Fruit fly (Drosophila melanogaster) whole organism, prepupa: ENCODE measurements around the gene CG12009.

Source experiments
- Blimp-1 ChIP-seq: fragments of 200-800 bp; sonication (Bioruptor generic); optimal IDR thresholded peaks from 3 replicates; lab custom pipeline; 2017; ENCODE audit warnings: missing biosample characterization, missing genetic modification characterization, mild to moderate bottlenecking, moderate library complexity, missing genetic modification reagents
- CG10631 ChIP-seq: fragments of 200-800 bp; sonication (Bioruptor generic); optimal IDR thresholded peaks from 2 replicates; lab custom pipeline; 2016; ENCODE audit warnings: missing biosample characterization, missing genetic modification characterization
- CG10669 ChIP-seq: fragments of 200-800 bp; sonication (Bioruptor generic); optimal IDR thresholded peaks from 3 replicates; lab custom pipeline; 2018; ENCODE audit warnings: missing biosample characterization, mild to moderate bottlenecking, missing genetic modification characterization, moderate library complexity
- CG11762 ChIP-seq: fragments of 200-800 bp; sonication (Bioruptor generic); optimal IDR thresholded peaks from 3 replicates; lab custom pipeline; 2016; ENCODE audit warnings: missing biosample characterization, missing genetic modification characterization; ENCODE audit not compliant: insufficient read depth
- CG11902 ChIP-seq: fragments of 200-800 bp; sonication (Bioruptor generic); optimal IDR thresholded peaks from 3 replicates; lab custom pipeline; 2016; ENCODE audit warnings: missing biosample characterization, missing genetic modification characterization
- CG15336 ChIP-seq: fragments of 200-800 bp; sonication (Bioruptor generic); IDR thresholded peaks from 2 replicates; pipeline ENCODE4 v1.3.6; 2022; ENCODE audit warnings: missing biosample characterization, missing genetic modification characterization
- CG1621 ChIP-seq: fragments of 200-800 bp; sonication (Bioruptor generic); optimal IDR thresholded peaks from 3 replicates; lab custom pipeline; 2018; ENCODE audit warnings: missing biosample characterization, mild to moderate bottlenecking, missing genetic modification characterization
- CG3032 ChIP-seq: fragments of 200-800 bp; optimal IDR thresholded peaks from 2 replicates; lab custom pipeline; 2019; ENCODE audit warnings: missing biosample characterization, mild to moderate bottlenecking, missing genetic modification characterization, moderate library complexity
- CG34406 ChIP-seq: fragments of 200-800 bp; sonication (Bioruptor generic); optimal IDR thresholded peaks from 3 replicates; lab custom pipeline; 2016; ENCODE audit warnings: missing biosample characterization, missing genetic modification characterization
- CG3919 ChIP-seq: fragments of 200-800 bp; sonication (Bioruptor generic); optimal IDR thresholded peaks from 3 replicates; lab custom pipeline; 2016; ENCODE audit warnings: missing biosample characterization, missing genetic modification characterization
- CG4318 ChIP-seq: fragments of 200-800 bp; sonication (Bioruptor generic); optimal IDR thresholded peaks from 3 replicates; lab custom pipeline; 2017; ENCODE audit warnings: missing biosample characterization, mild to moderate bottlenecking, missing genetic modification characterization
- CG8119 ChIP-seq: fragments of 200-800 bp; sonication (Bioruptor generic); IDR thresholded peaks from 3 replicates; pipeline ENCODE4 v1.3.6; 2022; ENCODE audit warnings: missing biosample characterization, missing genetic modification characterization
- CG8319 ChIP-seq: fragments of 200-800 bp; sonication (Bioruptor generic); optimal IDR thresholded peaks from 3 replicates; lab custom pipeline; 2016; ENCODE audit warnings: missing biosample characterization, missing genetic modification characterization
- CG8632 ChIP-seq: fragments of 200-800 bp; sonication (Bioruptor generic); optimal IDR thresholded peaks from 3 replicates; lab custom pipeline; 2016; ENCODE audit warnings: missing biosample characterization, missing genetic modification characterization
- Eip93F ChIP-seq: fragments of 200-800 bp; sonication (Bioruptor generic); optimal IDR thresholded peaks from 2 replicates; lab custom pipeline; 2016; ENCODE audit warnings: missing biosample characterization, mild to moderate bottlenecking, missing genetic modification characterization
- Gug ChIP-seq: fragments of 200-800 bp; sonication (Bioruptor generic); IDR thresholded peaks from 2 replicates; pipeline ENCODE4 v1.3.6; 2022; ENCODE audit warnings: missing biosample characterization, missing genetic modification characterization
- Hr38 ChIP-seq: sonication (Bioruptor generic); optimal IDR thresholded peaks from 2 replicates; lab custom pipeline; 2016; ENCODE audit warnings: missing biosample characterization, missing genetic modification characterization
- Lpt ChIP-seq: fragments of 200-800 bp; sonication (Bioruptor generic); optimal IDR thresholded peaks from 3 replicates; lab custom pipeline; 2016; ENCODE audit warnings: missing biosample characterization, missing genetic modification characterization
- Sox14 ChIP-seq: fragments of 200-800 bp; sonication (Bioruptor generic); optimal IDR thresholded peaks from 3 replicates; lab custom pipeline; 2016; ENCODE audit warnings: missing biosample characterization, missing genetic modification characterization
- Sox15 ChIP-seq: fragments of 200-800 bp; sonication (Bioruptor generic); optimal IDR thresholded peaks from 3 replicates; lab custom pipeline; 2016; ENCODE audit warnings: missing biosample characterization, missing genetic modification characterization
- achi ChIP-seq: fragments of 200-800 bp; sonication (Bioruptor generic); optimal IDR thresholded peaks from 3 replicates; lab custom pipeline; 2016; ENCODE audit warnings: missing biosample characterization, missing genetic modification characterization
- cyc ChIP-seq: fragments of 200-800 bp; sonication (Bioruptor generic); optimal IDR thresholded peaks from 3 replicates; lab custom pipeline; 2016; ENCODE audit warnings: missing biosample characterization, missing genetic modification characterization
- dac ChIP-seq: fragments of 200-800 bp; sonication (Bioruptor generic); optimal IDR thresholded peaks from 2 replicates; lab custom pipeline; 2017; ENCODE audit warnings: missing biosample characterization, mild to moderate bottlenecking, missing genetic modification characterization
- dsx ChIP-seq: fragments of 200-800 bp; optimal IDR thresholded peaks from 3 replicates; lab custom pipeline; 2019; ENCODE audit warnings: missing biosample characterization, mild to moderate bottlenecking, missing genetic modification characterization, moderate library complexity; ENCODE audit not compliant: poor library complexity, severe bottlenecking
- esn ChIP-seq: fragments of 200-800 bp; sonication (Bioruptor generic); optimal IDR thresholded peaks from 2 replicates; lab custom pipeline; 2016; ENCODE audit warnings: missing biosample characterization, mild to moderate bottlenecking, missing genetic modification characterization, moderate library complexity
- fd59A ChIP-seq: fragments of 200-800 bp; sonication (Bioruptor generic); optimal IDR thresholded peaks from 2 replicates; lab custom pipeline; 2017; ENCODE audit warnings: missing biosample characterization, mild to moderate bottlenecking, missing genetic modification characterization, missing genetic modification reagents
- fd85E ChIP-seq: fragments of 200-800 bp; sonication (Bioruptor generic); optimal IDR thresholded peaks from 3 replicates; lab custom pipeline; 2016; ENCODE audit warnings: missing biosample characterization, missing genetic modification characterization
- net ChIP-seq: fragments of 200-800 bp; sonication (Bioruptor generic); optimal IDR thresholded peaks from 3 replicates; lab custom pipeline; 2016; ENCODE audit warnings: missing biosample characterization, missing genetic modification characterization
- pdm3 ChIP-seq: fragments of 200-800 bp; sonication (Bioruptor generic); optimal IDR thresholded peaks from 3 replicates; lab custom pipeline; 2016; ENCODE audit warnings: missing biosample characterization, missing genetic modification characterization
- ss ChIP-seq, 2 experiments: fragments of 200-800 bp; sonication (Bioruptor generic); optimal IDR thresholded peaks; 2 replicates in 1 of 2; 3 replicates in 1 of 2; lab custom pipeline; 2017 to 2018; ENCODE audit warnings: mild to moderate bottlenecking in 2 of 2, missing biosample characterization in 2 of 2, missing genetic modification characterization in 2 of 2, moderate library complexity in 1 of 2
- topi ChIP-seq: fragments of 200-800 bp; sonication (Bioruptor generic); optimal IDR thresholded peaks from 3 replicates; lab custom pipeline; 2016; ENCODE audit warnings: missing biosample characterization, missing genetic modification characterization
- vri ChIP-seq: fragments of 200-800 bp; sonication (Bioruptor generic); optimal IDR thresholded peaks from 3 replicates; lab custom pipeline; 2016; ENCODE audit warnings: missing biosample characterization, mild to moderate bottlenecking, missing genetic modification characterization

Gene CG12009

dm6 chr3L:3325925-3326903 lies 35.0 kb downstream of the CG12009 start, which contains the start of gene Gtpx (continued):
- TF ChIP-seq CG15336, result no peak; the same call in 1 of the 2 replicates
- no peak for TF ChIP-seq Lpt (GFP tag; lab: Kevin White, UChicago)
- TF ChIP-seq CG8632 (GFP tag; lab: Kevin White, UChicago), result peak; percentile 22
- no peak for TF ChIP-seq dac (GFP tag; lab: Kevin White, UChicago)
- no peak for TF ChIP-seq CG1621 (tag; lab: Kevin White, UChicago)
- TF ChIP-seq dsx (GFP tag; lab: Kevin White, UChicago), result no peak
- no peak for TF ChIP-seq Hr38 (GFP tag; lab: Kevin White, UChicago)
- peak; percentile 46 for TF ChIP-seq CG3919 (GFP tag; lab: Kevin White, UChicago)
- no peak for TF ChIP-seq CG4318
- peak; percentile 65 for TF ChIP-seq Blimp-1 (GFP tag; lab: Kevin White, UChicago)
- TF ChIP-seq achi (GFP tag; lab: Kevin White, UChicago), result peak; percentile 14
- peak; percentile 33 for TF ChIP-seq CG34406 (GFP tag; lab: Kevin White, UChicago)
- no peak for TF ChIP-seq pdm3
- peak; percentile 15 for TF ChIP-seq net
- no peak for TF ChIP-seq fd59A (GFP tag; lab: Kevin White, UChicago)
- TF ChIP-seq ss (GFP tag; optimal IDR thresholded peaks at IDR 0.05; lab: Kevin White, UChicago), result peak; percentile 74 to 77
- TF ChIP-seq topi (GFP tag; lab: Kevin White, UChicago), result peak; percentile 15
- peak; percentile 98 for TF ChIP-seq vri (GFP tag; lab: Kevin White, UChicago)
- TF ChIP-seq fd85E, result no peak
- TF ChIP-seq CG3032 (tag; lab: Kevin White, UChicago), result peak; percentile 31
- peak; percentile 39 for TF ChIP-seq Eip93F
- peak; percentile 40; the same call in 1 of the 3 replicates for TF ChIP-seq CG8119
- TF ChIP-seq CG11762, result no peak
- peak; percentile 40 for TF ChIP-seq cyc (GFP tag; lab: Kevin White, UChicago)
- no peak for TF ChIP-seq CG10631

DNA sequence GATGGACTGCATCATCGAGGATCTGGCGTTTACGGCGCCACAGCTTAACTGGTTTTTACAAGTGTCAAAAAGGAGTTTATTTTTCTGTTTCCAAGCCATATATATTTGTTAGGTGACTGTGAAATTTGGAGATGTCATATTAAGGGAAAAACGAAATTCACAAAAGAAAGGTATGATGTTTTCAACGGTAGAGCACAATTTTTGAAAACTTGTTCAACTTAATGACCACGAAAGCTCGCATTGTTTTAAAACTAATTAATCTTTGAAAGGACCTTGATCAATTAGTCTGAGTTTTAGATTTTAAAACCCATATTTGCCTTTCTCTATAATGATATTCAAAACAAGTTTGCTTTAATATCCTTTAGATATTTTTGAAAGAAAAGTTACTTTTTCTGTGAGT lies 37.5 kb downstream of the CG12009 start, which contains the start of gene Strip:
Gene Strip, minus strand, starts transcription at position 101 of the 400 bp plus-strand sequence.
- TF ChIP-seq Gug (GFP tag; lab: Robert Waterston, UW) (no peak), CG3919 (GFP tag; lab: Kevin White, UChicago) (no peak), Sox15 (no peak), CG10669 (GFP tag; lab: Kevin White, UChicago) (no peak), CG8319 (GFP tag; lab: Kevin White, UChicago) (no peak), CG11902 (GFP tag; lab: Kevin White, UChicago) (no peak), CG15336 (no peak)

DNA sequence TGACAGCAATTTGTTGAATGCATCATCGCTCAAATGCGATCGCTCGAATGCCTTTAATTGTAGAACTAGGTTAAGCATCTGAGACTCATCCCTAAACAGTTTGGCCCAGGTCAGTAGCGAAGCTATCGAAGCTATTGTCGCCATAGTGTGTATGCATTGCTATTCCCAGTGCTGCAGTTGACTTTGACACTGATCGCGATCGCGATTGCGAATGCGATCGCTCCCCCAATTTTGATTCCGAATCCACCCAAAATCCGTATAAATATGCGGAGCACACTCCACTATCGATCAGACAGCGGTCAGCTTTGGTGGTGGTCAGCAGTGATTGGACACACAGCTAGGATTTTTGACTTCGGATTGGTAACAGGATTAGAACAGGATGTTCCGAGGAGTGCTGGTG lies 38.5 kb downstream of the CG12009 start, which contains the start of gene CG14961:
Gene CG14961, plus strand, starts transcription at position 301 of the 400 bp plus-strand sequence.
- TF ChIP-seq Sox14 (no peak), Sox15 (no peak), CG8119 (0 out of 3 replicates have a peak, but pooled peaks have one; percentile 3)

DNA sequence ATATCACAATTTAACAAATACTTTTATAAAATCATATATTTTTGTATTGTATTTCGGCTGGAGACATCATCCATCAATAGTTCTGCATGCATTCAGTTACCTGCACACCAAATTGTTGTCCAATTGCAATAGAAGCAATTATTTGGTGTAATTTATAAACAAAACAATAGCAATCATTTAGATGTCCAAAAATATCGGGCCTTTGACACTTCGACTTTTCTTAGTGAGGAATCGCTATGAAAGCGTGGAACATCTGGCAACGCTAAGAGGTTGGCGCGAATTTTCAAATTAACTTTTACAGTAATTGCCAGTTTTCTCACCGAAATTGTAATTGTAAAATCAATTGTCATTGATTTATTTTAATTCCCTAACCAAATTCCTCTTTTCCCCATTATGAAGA lies 43.5 kb downstream of the CG12009 start, which contains the start of gene CG14969:
Gene CG14969, minus strand, starts transcription at position 195 of the 400 bp plus-strand sequence.
- TF ChIP-seq esn (GFP tag; lab: Kevin White, UChicago) (peak; percentile 21), pdm3 (no peak)
- TF ChIP-seq, all 60 proteins: peak for 1
